Fruit fly (Drosophila melanogaster) Kc167 (cell line): ENCODE results near the gene cpo.

ENCODE experiments used
- Myc ChIP-seq: fragments of >200 bp; optimal IDR thresholded peaks from 2 replicates; lab custom pipeline; 2017; ENCODE audit warnings: missing external identifiers
- Sin3A ChIP-seq: fragments of >200 bp; optimal IDR thresholded peaks from 2 replicates; lab custom pipeline; 2018; ENCODE audit warnings: missing external identifiers
- h ChIP-seq: fragments of >200 bp; optimal IDR thresholded peaks from 3 replicates; lab custom pipeline; 2018; ENCODE audit warnings: missing external identifiers
- insv ChIP-seq: fragments of >200 bp; optimal IDR thresholded peaks from 3 replicates; lab custom pipeline; 2018; ENCODE audit warnings: missing external identifiers
- psq ChIP-seq: fragments of >200 bp; optimal IDR thresholded peaks from 2 replicates; lab custom pipeline; 2017; ENCODE audit warnings: missing external identifiers
- ttk ChIP-seq: sonication (Bioruptor generic); optimal IDR thresholded peaks from 2 replicates; lab custom pipeline; 2017; ENCODE audit warnings: missing external identifiers

DNA sequence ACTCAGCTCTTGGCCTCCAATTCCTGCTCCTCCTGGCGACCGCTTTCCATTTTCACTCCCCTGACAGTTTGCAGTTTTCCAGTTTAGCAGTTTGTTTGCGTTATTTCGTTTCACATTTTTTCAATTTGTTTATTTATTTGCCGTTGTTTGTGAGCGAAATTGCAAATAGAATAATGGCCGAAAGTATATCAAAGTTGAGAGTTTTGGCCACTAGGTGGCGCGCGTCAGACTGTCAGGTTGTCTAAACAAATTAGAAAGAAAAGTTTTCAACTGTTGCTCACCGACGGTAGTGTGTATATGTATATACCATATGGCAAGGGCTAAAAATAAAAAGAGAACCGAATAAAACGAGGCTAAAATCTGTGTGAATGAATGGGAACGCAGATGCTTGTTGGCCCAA is 51.2 kb downstream of the cpo start:
- TF ChIP-seq ttk (lab: Kevin White, UChicago) (no peak), psq (lab: Kevin White, UChicago) (no peak), h (no peak), Myc (lab: Kevin White, UChicago) (no peak), insv (no peak), Sin3A (no peak)
